Worm (Caenorhabditis elegans) whole organism, L4/young adult: ENCODE measurements around the gene C25E10.17.

Experiments
- W03F9.2 ChIP-seq: fragments of 150-350 bp; optimal IDR thresholded peaks from 2 replicates; lab custom pipeline; 2014; ENCODE audit warnings: missing biosample characterization, missing genetic modification characterization
- dao-5 ChIP-seq: sonication (generic microtip); optimal IDR thresholded peaks from 2 replicates; lab custom pipeline; 2016; ENCODE audit warnings: missing genotype, missing genetic modification characterization, moderate library complexity, missing compliant biosample characterization
- him-1 ChIP-seq: sonication (generic microtip); optimal IDR thresholded peaks from 2 replicates; lab custom pipeline; 2016; ENCODE audit warnings: missing genotype, missing genetic modification reagents, missing genetic modification characterization, missing compliant biosample characterization

DNA sequence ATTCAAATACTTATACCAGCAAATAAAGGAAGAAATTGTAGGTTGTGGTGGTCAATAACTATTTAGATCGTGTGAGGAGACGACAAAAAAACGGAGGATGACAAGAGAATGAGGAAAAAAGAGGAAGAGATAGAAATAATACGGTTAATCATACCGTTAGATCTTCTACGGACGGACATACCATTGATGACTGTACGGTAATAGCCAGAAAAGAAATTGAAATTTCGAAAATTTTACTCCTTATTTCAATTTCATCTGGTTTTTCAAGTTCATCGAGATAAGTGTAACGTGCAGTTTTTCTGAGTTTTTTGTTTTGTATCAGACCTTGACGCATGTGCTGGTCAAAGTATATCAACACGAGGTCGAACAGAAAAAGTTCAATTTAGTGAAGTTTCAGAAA is 18.5 kb upstream of the C25E10.17 start:
- no peak for TF ChIP-seq him-1
- TF ChIP-seq W03F9.2 = no peak
- TF ChIP-seq dao-5 = no peak
